Worm (Caenorhabditis elegans): ENCODE measurements around the gene Y82E9BR.19.

The Y82E9BR.19 gene

DNA sequence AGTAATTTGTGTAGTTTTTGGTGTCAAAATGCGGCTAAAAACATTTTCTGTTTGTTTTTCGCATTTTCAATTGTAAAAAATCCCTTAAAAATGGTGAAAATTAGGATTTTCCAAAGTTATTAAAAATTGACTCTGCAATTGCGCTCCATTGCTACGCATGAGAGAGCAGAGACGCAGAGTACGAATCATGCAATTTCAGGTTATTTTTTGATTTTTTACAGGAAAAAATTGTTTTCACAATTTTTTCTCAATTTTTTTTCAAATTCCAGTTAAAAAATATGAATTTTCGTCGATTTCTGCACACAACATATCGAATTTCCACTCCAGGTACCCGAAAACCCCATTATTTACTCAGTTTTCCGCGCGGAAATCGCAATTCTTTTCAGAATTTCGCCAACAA, 38.5 kb upstream of the Y82E9BR.19 start, which contains the start of gene mtg-1:
TSS of gene mtg-1 (plus strand) at position 160 of the 400 bp plus-strand sequence.
- TF ChIP-seq ekl-4 (GFP tag; IDR thresholded peaks at IDR 0.05) (0 out of 2 replicates have a peak, but pooled peaks have one; percentile 39), mcd-1 (GFP tag; IDR thresholded peaks at IDR 0.05) (peak; percentile 90), sea-2 (GFP tag; IDR thresholded peaks at IDR 0.05) (no peak), tbp1 (GFP tag; optimal IDR thresholded peaks at IDR 0.05) (peak; percentile 6), F33H1.4 (GFP tag; IDR thresholded peaks at IDR 0.05) (peak; percentile 35; the same call in 1 of the 2 replicates), ztf-18 (tag; optimal IDR thresholded peaks at IDR 0.05) (no peak), snpc-3.4 (tag; optimal IDR thresholded peaks at IDR 0.05) (peak; percentile 59), efl-1 (GFP tag; optimal IDR thresholded peaks at IDR 0.05) (peak; percentile 14), D2030.7 (GFP tag; IDR thresholded peaks at IDR 0.05) (peak; percentile 22; the same call in 1 of the 2 replicates), aptf-2 (GFP tag; conservative IDR thresholded peaks at IDR 0.05) (no peak), hmg-20 (GFP tag; IDR thresholded peaks at IDR 0.05) (no peak), lin-54 (GFP tag; optimal IDR thresholded peaks at IDR 0.05) (peak; percentile 48), lsl-1 (GFP tag; optimal IDR thresholded peaks at IDR 0.05) (peak; percentile 10), F49E8.2 (tag; optimal IDR thresholded peaks at IDR 0.05; ENCODE audit: insufficient read depth) (peak; percentile 14), rcor-1 (GFP tag; IDR thresholded peaks at IDR 0.05) (peak; percentile 33; the same call in 1 of the 2 replicates), snpc-1.1 (tag; optimal IDR thresholded peaks at IDR 0.05; ENCODE audit: insufficient read depth) (peak; percentile 21), hmg-1.2 (GFP tag; IDR thresholded peaks at IDR 0.05) (peak; percentile 98), mxl-1 (tag; optimal IDR thresholded peaks at IDR 0.05) (no peak)

DNA sequence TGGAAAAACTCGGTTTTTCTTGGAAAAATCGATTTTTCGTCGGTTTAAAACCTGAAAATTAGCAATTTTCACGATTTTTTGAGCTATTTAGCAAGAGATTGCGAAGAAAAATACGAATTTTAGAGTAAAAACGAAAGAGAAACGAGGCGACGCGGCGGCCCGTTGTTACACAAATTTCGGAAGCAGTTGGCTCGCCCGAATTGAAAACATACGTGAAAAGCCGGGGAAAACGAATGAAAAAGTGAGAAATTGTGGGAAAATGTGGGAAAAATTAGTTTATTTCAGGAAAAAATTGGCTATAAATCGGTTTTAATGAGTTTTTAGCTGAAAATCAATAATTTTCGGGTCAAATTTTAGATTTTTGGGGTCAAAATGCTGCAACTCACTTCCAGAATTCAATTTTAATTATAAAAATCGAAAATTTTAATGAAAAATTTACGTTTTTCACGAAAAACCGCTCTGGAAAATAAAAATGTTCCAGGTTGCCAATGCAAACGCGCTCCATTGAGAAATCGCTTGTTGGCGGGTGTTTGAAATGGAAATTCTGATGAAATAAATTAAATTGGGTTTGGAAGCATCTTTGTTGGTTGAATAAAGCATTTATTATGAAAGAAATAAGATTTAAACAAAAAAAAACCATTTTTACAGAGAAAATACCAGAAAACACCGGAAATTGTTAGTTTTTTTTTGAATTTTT, 37.8 kb upstream of the Y82E9BR.19 start, which contains the start of gene snf-6:
TSS of gene snf-6 (minus strand) at position 51 of the 697 bp plus-strand sequence.
- no peak for TF ChIP-seq F39B2.1 (GFP tag; IDR thresholded peaks at IDR 0.05)
- peak; percentile 77 for TF ChIP-seq efl-1 (GFP tag; optimal IDR thresholded peaks at IDR 0.05)
- 0 out of 2 replicates have a peak, but pooled peaks have one; percentile 19 for TF ChIP-seq ceh-91 (GFP tag; IDR thresholded peaks at IDR 0.05)
- TF ChIP-seq ceh-100 (GFP tag; IDR thresholded peaks at IDR 0.05), result no peak
- peak; percentile 31 for TF ChIP-seq lin-40 (tag; optimal IDR thresholded peaks at IDR 0.05)
- no peak for TF ChIP-seq akir-1 (GFP tag; optimal IDR thresholded peaks at IDR 0.05)
- TF ChIP-seq nfyb-1 (GFP tag; IDR thresholded peaks at IDR 0.05), result 0 out of 2 replicates have a peak, but pooled peaks have one; percentile 12
- TF ChIP-seq cebp-1 (GFP tag; IDR thresholded peaks at IDR 0.05), result 0 out of 2 replicates have a peak, but pooled peaks have one; percentile 13
- TF ChIP-seq cebp-1 (tag; optimal IDR thresholded peaks at IDR 0.05), result peak; percentile 72
- peak; percentile 54 for TF ChIP-seq dpl-1 (GFP tag; optimal IDR thresholded peaks at IDR 0.05)
- no peak for TF ChIP-seq unc-62 (GFP tag; optimal IDR thresholded peaks at IDR 0.05)
- TF ChIP-seq hmg-1.2 (GFP tag; IDR thresholded peaks at IDR 0.05), result peak; percentile 8; the same call in 1 of the 2 replicates
- peak; percentile 94 for TF ChIP-seq lin-54 (GFP tag; optimal IDR thresholded peaks at IDR 0.05)
- TF ChIP-seq lin-35 (GFP tag; optimal IDR thresholded peaks at IDR 0.05), result peak in 2 of 3 experiments; percentile 52 to 92
- TF ChIP-seq F33H1.4 (GFP tag; IDR thresholded peaks at IDR 0.05), result peak; percentile 24; the same call in 1 of the 2 replicates
- no peak for TF ChIP-seq bed-1 (GFP tag; IDR thresholded peaks at IDR 0.05)
- TF ChIP-seq mcd-1 (GFP tag; IDR thresholded peaks at IDR 0.05), result peak; percentile 94
- peak; percentile 41 for TF ChIP-seq F23B12.7 (tag; optimal IDR thresholded peaks at IDR 0.05; ENCODE audit: insufficient read depth)

DNA sequence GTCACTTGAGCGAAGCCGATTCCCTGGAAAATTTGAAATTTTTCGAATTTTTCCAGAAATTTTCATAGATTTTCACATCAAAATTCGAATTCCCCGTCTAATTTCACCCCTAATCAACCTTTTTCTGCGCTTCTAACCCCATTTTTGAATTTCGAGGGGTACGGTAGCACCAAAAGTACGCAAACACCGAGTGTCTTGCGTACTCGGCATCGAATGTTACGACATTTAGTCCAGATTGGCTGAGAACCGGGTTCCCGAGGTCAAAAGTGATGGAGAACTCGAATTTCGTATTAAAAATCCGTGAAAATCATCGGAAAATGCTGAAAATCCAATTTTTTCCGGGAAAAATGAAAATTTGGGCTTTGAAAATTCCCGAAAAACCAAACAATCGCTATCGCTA, 33.3 kb upstream of the Y82E9BR.19 start:
- TF ChIP-seq ceh-100 (GFP tag; IDR thresholded peaks at IDR 0.05) (no peak), attf-5 (GFP tag; optimal IDR thresholded peaks at IDR 0.05) (no peak), F55B11.4 (tag; optimal IDR thresholded peaks at IDR 0.05; ENCODE audit: borderline replicate concordance, insufficient read depth) (no peak), F22D6.2 (tag; optimal IDR thresholded peaks at IDR 0.05) (no peak), lsl-1 (GFP tag; optimal IDR thresholded peaks at IDR 0.05) (no peak), sptf-2 (GFP tag; optimal IDR thresholded peaks at IDR 0.05) (no peak), B0261.1 (tag; optimal IDR thresholded peaks at IDR 0.05) (no peak)

All from whole organism, young adult.